Fruit fly (Drosophila melanogaster) whole organism, embryonic: Measurements from ENCODE around the gene inaE.

Source experiments
- Abd-B ChIP-seq: fragments of 200-800 bp; sonication (Bioruptor generic); optimal IDR thresholded peaks from 2 replicates; lab custom pipeline; 2018; ENCODE audit warnings: missing biosample characterization, mild to moderate bottlenecking, missing genetic modification characterization, moderate library complexity
- Adf1 ChIP-seq: fragments of 200-800 bp; sonication (Bioruptor generic); IDR thresholded peaks from 2 replicates; pipeline ENCODE4 v1.3.6; 2022; ENCODE audit warnings: missing biosample characterization, missing genetic modification characterization
- CG10979 ChIP-seq: fragments of 200-800 bp; sonication (Bioruptor generic); optimal IDR thresholded peaks from 2 replicates; lab custom pipeline; 2018; ENCODE audit warnings: missing biosample characterization, mild to moderate bottlenecking, missing genetic modification characterization, moderate library complexity
- CG11456 ChIP-seq: fragments of 200-800 bp; sonication (Bioruptor generic); IDR thresholded peaks from 3 replicates; pipeline ENCODE4 v1.3.6; 2022; ENCODE audit warnings: missing biosample characterization, missing genetic modification characterization
- CG12104 ChIP-seq: fragments of 200-800 bp; sonication (Bioruptor generic); optimal IDR thresholded peaks from 3 replicates; lab custom pipeline; 2016; ENCODE audit warnings: missing biosample characterization, missing genetic modification characterization
- CG12155 ChIP-seq: fragments of 200-800 bp; sonication (Bioruptor generic); optimal IDR thresholded peaks from 3 replicates; lab custom pipeline; 2016; ENCODE audit warnings: missing biosample characterization, missing genetic modification characterization
- CG13287 ChIP-seq: fragments of 200-800 bp; sonication (Bioruptor generic); IDR thresholded peaks from 2 replicates; pipeline ENCODE4 v1.3.6; 2022; ENCODE audit warnings: missing biosample characterization, missing genetic modification characterization; ENCODE audit not compliant: partially characterized antibody
- CG15011 ChIP-seq: fragments of 200-800 bp; sonication (Bioruptor generic); optimal IDR thresholded peaks from 3 replicates; lab custom pipeline; 2018; ENCODE audit warnings: missing biosample characterization, mild to moderate bottlenecking, missing genetic modification characterization
- CG1647 ChIP-seq: fragments of 200-800 bp; sonication (Bioruptor generic); optimal IDR thresholded peaks from 3 replicates; lab custom pipeline; 2016; ENCODE audit warnings: missing biosample characterization, missing genetic modification characterization
- CG16779 ChIP-seq: fragments of 200-800 bp; sonication (Bioruptor generic); IDR thresholded peaks from 2 replicates; pipeline ENCODE4 v1.3.6; 2022; ENCODE audit warnings: missing biosample characterization, missing genetic modification characterization
- CG17385 ChIP-seq: fragments of 200-800 bp; sonication (Bioruptor generic); optimal IDR thresholded peaks from 3 replicates; lab custom pipeline; 2018; ENCODE audit warnings: missing biosample characterization, mild to moderate bottlenecking, missing genetic modification characterization
- CG18011 ChIP-seq: fragments of 200-800 bp; sonication (Bioruptor generic); optimal IDR thresholded peaks from 2 replicates; lab custom pipeline; 2017; ENCODE audit warnings: missing biosample characterization, missing genetic modification characterization, mild to moderate bottlenecking, moderate library complexity, missing genotype
- CG30403 ChIP-seq: fragments of 200-800 bp; sonication (Bioruptor generic); optimal IDR thresholded peaks from 3 replicates; lab custom pipeline; 2016; ENCODE audit warnings: missing biosample characterization, missing genetic modification characterization
- CG30431 ChIP-seq: fragments of 200-800 bp; sonication (Bioruptor generic); optimal IDR thresholded peaks from 2 replicates; lab custom pipeline; 2017; ENCODE audit warnings: missing biosample characterization, missing genetic modification characterization
- CG3065 ChIP-seq: fragments of 200-800 bp; sonication (Bioruptor generic); optimal IDR thresholded peaks from 2 replicates; lab custom pipeline; 2016; ENCODE audit warnings: missing biosample characterization, missing genetic modification characterization
- CG31388 ChIP-seq: fragments of 200-800 bp; sonication (Bioruptor generic); optimal IDR thresholded peaks from 2 replicates; lab custom pipeline; 2016; ENCODE audit warnings: missing biosample characterization, missing genetic modification characterization
- CG33557 ChIP-seq: fragments of 200-800 bp; sonication (Bioruptor generic); optimal IDR thresholded peaks from 2 replicates; lab custom pipeline; 2019; ENCODE audit warnings: missing biosample characterization, mild to moderate bottlenecking, missing genetic modification characterization, moderate library complexity
- CG3407 ChIP-seq: fragments of 200-800 bp; sonication (Bioruptor generic); optimal IDR thresholded peaks from 2 replicates; lab custom pipeline; 2018; ENCODE audit warnings: missing biosample characterization, mild to moderate bottlenecking, missing genetic modification characterization
- CG3726 ChIP-seq: fragments of 200-800 bp; sonication (Bioruptor generic); IDR thresholded peaks from 3 replicates; pipeline ENCODE4, ENCODE4 v1.3.6; 2022; ENCODE audit warnings: missing biosample characterization, missing genetic modification characterization
- CG4282 ChIP-seq: fragments of 200-800 bp; sonication (Bioruptor generic); optimal IDR thresholded peaks from 2 replicates; lab custom pipeline; 2016; ENCODE audit warnings: missing biosample characterization, missing genetic modification characterization
- CG4404 ChIP-seq: fragments of 200-800 bp; sonication (Bioruptor generic); IDR thresholded peaks from 2 replicates; pipeline ENCODE4 v1.3.6; 2022; ENCODE audit warnings: missing biosample characterization, missing genetic modification characterization
- CHES-1-like ChIP-seq: fragments of 200-800 bp; sonication (Bioruptor generic); optimal IDR thresholded peaks from 2 replicates; lab custom pipeline; 2016; ENCODE audit warnings: missing biosample characterization, missing genetic modification characterization
- CrebB ChIP-seq: fragments of 200-800 bp; sonication (Bioruptor generic); optimal IDR thresholded peaks from 3 replicates; lab custom pipeline; 2018; ENCODE audit warnings: missing biosample characterization, mild to moderate bottlenecking, missing genetic modification characterization
- Dad ChIP-seq: fragments of 200-800 bp; sonication (Bioruptor generic); optimal IDR thresholded peaks from 3 replicates; lab custom pipeline; 2016; ENCODE audit warnings: missing biosample characterization, missing genetic modification characterization
- Dbx ChIP-seq: fragments of 200-800 bp; sonication (Bioruptor generic); IDR thresholded peaks from 3 replicates; pipeline ENCODE4 v1.3.6; 2022; ENCODE audit warnings: missing biosample characterization, missing genetic modification characterization
- GATAe ChIP-seq: fragments of 200-800 bp; sonication (Bioruptor generic); conservative IDR thresholded peaks from 2 replicates; pipeline ENCODE4 v1.3.6; 2022; ENCODE audit warnings: missing biosample characterization, missing genetic modification characterization
- HLH4C ChIP-seq: fragments of 200-800 bp; sonication (Bioruptor generic); IDR thresholded peaks from 3 replicates; pipeline ENCODE4 v1.3.6; 2022; ENCODE audit warnings: missing biosample characterization, missing genetic modification characterization; ENCODE audit not compliant: partially characterized antibody
- Hr3 ChIP-seq: fragments of 200-800 bp; sonication (Bioruptor generic); optimal IDR thresholded peaks from 3 replicates; lab custom pipeline; 2016; ENCODE audit warnings: missing biosample characterization, missing genetic modification characterization
- MTF-1 ChIP-seq: fragments of 200-800 bp; sonication (Bioruptor generic); optimal IDR thresholded peaks from 2 replicates; lab custom pipeline; 2018; ENCODE audit warnings: missing biosample characterization, mild to moderate bottlenecking, missing genetic modification characterization, borderline replicate concordance
- Mes4 ChIP-seq: fragments of 200-800 bp; sonication (Bioruptor generic); optimal IDR thresholded peaks from 2 replicates; lab custom pipeline; 2016; ENCODE audit warnings: missing biosample characterization, missing genetic modification characterization
- Mrtf ChIP-seq: fragments of 200-800 bp; sonication (Bioruptor generic); IDR thresholded peaks from 3 replicates; pipeline ENCODE4 v1.3.6; 2022; ENCODE audit warnings: missing biosample characterization, missing genetic modification characterization
- abd-A ChIP-seq: fragments of 200-800 bp; sonication (Bioruptor generic); optimal IDR thresholded peaks from 3 replicates; lab custom pipeline; 2019; ENCODE audit warnings: missing biosample characterization, mild to moderate bottlenecking, missing genetic modification characterization, moderate library complexity
- amos ChIP-seq: fragments of 200-800 bp; sonication (Bioruptor generic); IDR thresholded peaks from 2 replicates; pipeline ENCODE4 v1.3.6; 2022; ENCODE audit warnings: missing biosample characterization, missing genetic modification characterization; ENCODE audit not compliant: partially characterized antibody
- ato ChIP-seq: fragments of 200-800 bp; sonication (Bioruptor generic); IDR thresholded peaks from 2 replicates; pipeline ENCODE4 v1.3.6; 2022; ENCODE audit warnings: missing biosample characterization, missing genetic modification characterization; ENCODE audit not compliant: partially characterized antibody
- eyg ChIP-seq: fragments of 200-800 bp; sonication (Bioruptor generic); optimal IDR thresholded peaks from 3 replicates; lab custom pipeline; 2016; ENCODE audit warnings: missing biosample characterization, missing genetic modification characterization
- fd3F ChIP-seq: fragments of 200-800 bp; sonication (Bioruptor generic); optimal IDR thresholded peaks from 2 replicates; lab custom pipeline; 2018; ENCODE audit warnings: missing biosample characterization, mild to moderate bottlenecking, missing genetic modification characterization, moderate library complexity
- grau ChIP-seq: fragments of 200-800 bp; optimal IDR thresholded peaks from 3 replicates; lab custom pipeline; 2019; ENCODE audit warnings: missing biosample characterization, mild to moderate bottlenecking, missing genetic modification characterization, moderate library complexity
- hb ChIP-seq: fragments of 200-800 bp; sonication (Bioruptor generic); IDR thresholded peaks from 3 replicates; pipeline ENCODE4 v1.3.6; 2022; ENCODE audit warnings: missing biosample characterization, missing genetic modification characterization; ENCODE audit not compliant: partially characterized antibody
- ken ChIP-seq: fragments of 200-800 bp; sonication (Bioruptor generic); IDR thresholded peaks from 3 replicates; pipeline ENCODE4 v1.3.6; 2022; ENCODE audit warnings: missing biosample characterization, missing genetic modification characterization
- pb ChIP-seq: fragments of 200-800 bp; sonication (Bioruptor generic); optimal IDR thresholded peaks from 3 replicates; lab custom pipeline; 2016; ENCODE audit warnings: missing biosample characterization, missing genetic modification characterization
- pnt ChIP-seq: fragments of 200-800 bp; sonication (Bioruptor generic); optimal IDR thresholded peaks from 3 replicates; lab custom pipeline; 2016; ENCODE audit warnings: missing biosample characterization, missing genetic modification characterization
- seq ChIP-seq: fragments of 200-800 bp; sonication (Bioruptor generic); IDR thresholded peaks from 2 replicates; pipeline ENCODE4 v1.3.6; 2022; ENCODE audit warnings: missing biosample characterization, missing genetic modification characterization
- slbo ChIP-seq: fragments of 200-800 bp; sonication (Bioruptor generic); IDR thresholded peaks from 2 replicates; pipeline ENCODE4 v1.3.6; 2022; ENCODE audit warnings: missing biosample characterization, missing genetic modification characterization
- slp2 ChIP-seq: fragments of 200-800 bp; sonication (Bioruptor generic); optimal IDR thresholded peaks from 2 replicates; lab custom pipeline; 2016; ENCODE audit warnings: missing biosample characterization, missing genetic modification characterization
- sna ChIP-seq: fragments of 200-800 bp; sonication (Bioruptor generic); IDR thresholded peaks from 2 replicates; pipeline ENCODE4 v1.3.6; 2022; ENCODE audit warnings: missing biosample characterization, missing genetic modification characterization; ENCODE audit not compliant: partially characterized antibody
- so ChIP-seq: fragments of 200-800 bp; sonication (Bioruptor generic); IDR thresholded peaks from 3 replicates; pipeline ENCODE4 v1.3.6; 2022; ENCODE audit warnings: missing biosample characterization, missing genetic modification characterization
- tx ChIP-seq: fragments of 200-800 bp; sonication (Bioruptor generic); optimal IDR thresholded peaks from 2 replicates; lab custom pipeline; 2016; ENCODE audit warnings: missing biosample characterization, missing genetic modification characterization
- vfl ChIP-seq: fragments of 200-800 bp; sonication (Bioruptor generic); optimal IDR thresholded peaks from 2 replicates; lab custom pipeline; 2016; ENCODE audit warnings: missing biosample characterization, missing genetic modification characterization
- vnd ChIP-seq: fragments of 200-800 bp; sonication (Bioruptor generic); IDR thresholded peaks from 3 replicates; pipeline ENCODE4 v1.3.6; 2022; ENCODE audit warnings: missing biosample characterization, missing genetic modification characterization; ENCODE audit not compliant: partially characterized antibody
- zfh1 ChIP-seq: fragments of 200-800 bp; sonication (Bioruptor generic); IDR thresholded peaks from 3 replicates; pipeline ENCODE4 v1.3.6; 2022; ENCODE audit warnings: missing biosample characterization, missing genetic modification characterization

inaE gene

DNA sequence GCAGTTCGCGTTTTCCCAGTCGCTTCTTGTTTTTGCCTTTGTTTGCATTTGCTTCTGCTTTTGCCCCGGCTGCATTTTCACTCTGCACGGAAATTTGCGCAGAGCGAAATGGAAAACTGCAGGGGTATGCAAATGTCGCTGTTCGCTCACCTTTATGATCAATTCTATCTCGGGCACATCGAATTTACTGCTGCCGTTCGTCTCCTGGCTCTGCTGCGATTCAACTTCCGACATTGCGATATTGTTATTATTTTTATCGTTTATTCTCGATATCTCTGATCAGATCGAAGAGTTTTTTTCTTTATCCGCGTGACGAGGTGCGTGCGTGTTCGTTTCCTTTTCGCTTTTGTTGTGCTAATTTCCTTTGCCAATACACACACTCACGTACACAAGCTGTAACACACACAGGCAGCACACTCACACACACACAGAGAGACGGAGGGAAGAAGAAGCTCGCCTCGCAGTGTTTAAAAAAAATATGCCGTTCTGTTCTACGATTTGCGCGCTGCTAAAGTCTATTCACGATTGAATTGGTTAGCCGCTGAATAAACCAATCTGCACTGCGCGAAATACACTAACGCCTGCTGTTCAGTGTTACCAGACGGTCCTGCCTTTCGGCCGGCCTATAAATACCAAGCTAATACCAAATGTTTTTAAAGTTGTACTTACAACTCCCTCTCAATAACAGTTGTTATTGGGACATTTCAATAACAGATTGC, 38.4 kb downstream of the inaE start, which contains the start of gene Clic (continued):
- TF ChIP-seq Abd-B (GFP tag; lab: Kevin White, UChicago) (no peak), CG1647 (GFP tag; lab: Kevin White, UChicago) (no peak), tx (no peak), pb (GFP tag; lab: Kevin White, UChicago) (no peak), GATAe (GFP tag; lab: Robert Waterston, UW) (no peak), Mes4 (no peak), CG3065 (GFP tag; lab: Kevin White, UChicago) (no peak), CG12104 (GFP tag; lab: Kevin White, UChicago) (no peak), slbo (GFP tag; lab: Robert Waterston, UW) (peak; percentile 42; the same call in 1 of the 2 replicates), vnd (GFP tag; lab: Robert Waterston, UW) (no peak), CG4404 (GFP tag; lab: Robert Waterston, UW) (no peak), Dbx (GFP tag; lab: Robert Waterston, UW) (peak; percentile 61), CG31388 (GFP tag; lab: Kevin White, UChicago) (no peak), CG12155 (no peak), eyg (GFP tag; lab: Kevin White, UChicago) (no peak), CG3407 (GFP tag; lab: Kevin White, UChicago) (no peak), CG18011 (GFP tag; lab: Kevin White, UChicago) (no peak), pnt (no peak), Hr3 (GFP tag; lab: Kevin White, UChicago) (no peak), CG4282 (GFP tag; lab: Kevin White, UChicago) (no peak), vfl (GFP tag; lab: Kevin White, UChicago) (peak; percentile 13), so (GFP tag; lab: Robert Waterston, UW) (0 out of 3 replicates have a peak, but pooled peaks have one; percentile 8), CG17385 (peak; percentile 95), Mrtf (GFP tag; lab: Robert Waterston, UW) (no peak), ato (peak; percentile 35; the same call in 1 of the 2 replicates), amos (GFP tag; lab: Robert Waterston, UW) (peak; percentile 50; the same call in 1 of the 2 replicates), CG15011 (GFP tag; lab: Kevin White, UChicago) (no peak), CHES-1-like (peak; percentile 43), grau (tag; lab: Kevin White, UChicago) (peak; percentile 30), CG30403 (no peak), Dad (GFP tag; lab: Kevin White, UChicago) (no peak), sna (GFP tag; lab: Robert Waterston, UW) (no peak), zfh1 (GFP tag; lab: Robert Waterston, UW) (no peak), CG33557 (no peak), slp2 (GFP tag; lab: Kevin White, UChicago) (no peak), CG3726 (GFP tag; lab: Robert Waterston, UW) (no peak), CG10979 (tag; lab: Kevin White, UChicago) (no peak), MTF-1 (no peak), CG16779 (GFP tag; lab: Robert Waterston, UW) (no peak), hb (GFP tag; lab: Robert Waterston, UW) (no peak), CG30431 (no peak), CrebB (tag; lab: Kevin White, UChicago) (no peak), CG11456 (GFP tag; lab: Robert Waterston, UW) (0 out of 3 replicates have a peak, but pooled peaks have one; percentile 41), abd-A (tag; lab: Kevin White, UChicago) (no peak), ken (GFP tag; lab: Robert Waterston, UW) (no peak), fd3F (GFP tag; lab: Kevin White, UChicago) (no peak), HLH4C (no peak; the same call in 2 of the 3 replicates), seq (GFP tag; lab: Robert Waterston, UW) (no peak), CG13287 (GFP tag; lab: Robert Waterston, UW) (peak; percentile 18; the same call in 1 of the 2 replicates), Adf1 (peak; percentile 23; the same call in 1 of the 2 replicates)
